Fruit fly (Drosophila melanogaster): ENCODE data around the gene CG4297.
A peak's percentile ranks its signal among the peaks of the same experiment; 100 is the strongest.

DNA sequence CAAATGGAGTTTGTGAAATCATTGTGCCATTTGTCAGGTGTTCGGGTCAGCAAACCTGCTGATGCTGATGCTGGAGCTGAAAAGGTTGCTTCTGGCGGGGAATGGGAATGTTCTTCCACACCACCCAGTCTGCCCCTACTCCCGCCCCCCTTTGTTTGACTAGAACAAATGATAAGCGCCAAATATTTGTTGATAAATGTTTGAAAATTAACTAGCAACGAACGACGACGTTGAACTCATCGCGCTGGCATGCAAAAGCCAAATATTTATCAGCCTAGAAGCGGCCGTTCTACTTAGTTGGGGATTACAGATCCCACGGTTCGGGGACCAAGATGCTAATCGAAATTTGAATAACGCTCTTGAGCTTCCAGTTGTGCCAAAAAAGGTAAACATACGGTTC lies 46.5 kb downstream of the CG4297 start:
- no peak for TF ChIP-seq CG3032 (tag; optimal IDR thresholded peaks at IDR 0.05)
- TF ChIP-seq eg (GFP tag; IDR thresholded peaks at IDR 0.05) = no peak
- no peak for TF ChIP-seq Sox102F (GFP tag; optimal IDR thresholded peaks at IDR 0.05)
- TF ChIP-seq fkh (GFP tag; optimal IDR thresholded peaks at IDR 0.05) = peak; percentile 87
- TF ChIP-seq cyc (GFP tag; optimal IDR thresholded peaks at IDR 0.05) = no peak
- TF ChIP-seq Hr4 (GFP tag; optimal IDR thresholded peaks at IDR 0.05) = no peak
- TF ChIP-seq dac (GFP tag; optimal IDR thresholded peaks at IDR 0.05) = no peak
- TF ChIP-seq Blimp-1 (GFP tag; optimal IDR thresholded peaks at IDR 0.05) = no peak
- no peak for TF ChIP-seq CG6792 (GFP tag; optimal IDR thresholded peaks at IDR 0.05)
- TF ChIP-seq Gug (GFP tag; IDR thresholded peaks at IDR 0.05) = no peak
- TF ChIP-seq ss (GFP tag; optimal IDR thresholded peaks at IDR 0.05) = no peak

All from whole organism, prepupa.